Worm (Caenorhabditis elegans) whole organism, young adult: ENCODE measurements around the gene nhr-237.

Experiments
- F22D6.2 ChIP-seq: sonication (generic microtip); optimal IDR thresholded peaks from 2 replicates; lab custom pipeline; 2016; ENCODE audit warnings: mild to moderate bottlenecking, missing genetic modification characterization, missing compliant biosample characterization
- F23B12.7 ChIP-seq: sonication (generic microtip); optimal IDR thresholded peaks from 2 replicates; lab custom pipeline; 2017; ENCODE audit warnings: missing genetic modification characterization, mild to moderate bottlenecking, missing compliant biosample characterization, antibody characterized with exemption, moderate library complexity; ENCODE audit not compliant: insufficient read depth
- ama-1 ChIP-seq, 3 experiments: fragments of 150-350 bp in 1 of 3; sonication (generic microtip) in 2 of 3; optimal IDR thresholded peaks; 2 replicates each; lab custom pipeline; 2014 to 2018; ENCODE audit warnings: missing biosample characterization in 2 of 3, missing genetic modification characterization in 2 of 3, missing genetic modification reagents in 2 of 3
- aptf-2 ChIP-seq: fragments of 200-800 bp; sonication (Bioruptor generic); conservative IDR thresholded peaks from 2 replicates; pipeline ENCODE4 v1.3.6; 2022; ENCODE audit warnings: missing genetic modification reagents, missing genetic modification characterization, missing compliant biosample characterization
- egl-18 ChIP-seq: fragments of 200-800 bp; sonication (Bioruptor generic); IDR thresholded peaks from 2 replicates; pipeline ENCODE4 v1.3.6; 2022; ENCODE audit warnings: missing genetic modification reagents, missing genetic modification characterization, missing compliant biosample characterization
- lir-1 ChIP-seq: fragments of 200-800 bp; sonication (Bioruptor generic); conservative IDR thresholded peaks from 2 replicates; pipeline ENCODE4 v1.3.6; 2022; ENCODE audit warnings: missing genetic modification reagents, missing genetic modification characterization, missing compliant biosample characterization
- madf-3 ChIP-seq: fragments of 200-800 bp; sonication (Bioruptor generic); IDR thresholded peaks from 2 replicates; pipeline ENCODE4 v1.3.6; 2022; ENCODE audit warnings: missing genetic modification reagents, missing genetic modification characterization, missing compliant biosample characterization
- unc-62 ChIP-seq: fragments of 150-350 bp; optimal IDR thresholded peaks from 2 replicates; lab custom pipeline; 2014; ENCODE audit warnings: missing biosample characterization, missing genetic modification reagents, missing genetic modification characterization

DNA sequence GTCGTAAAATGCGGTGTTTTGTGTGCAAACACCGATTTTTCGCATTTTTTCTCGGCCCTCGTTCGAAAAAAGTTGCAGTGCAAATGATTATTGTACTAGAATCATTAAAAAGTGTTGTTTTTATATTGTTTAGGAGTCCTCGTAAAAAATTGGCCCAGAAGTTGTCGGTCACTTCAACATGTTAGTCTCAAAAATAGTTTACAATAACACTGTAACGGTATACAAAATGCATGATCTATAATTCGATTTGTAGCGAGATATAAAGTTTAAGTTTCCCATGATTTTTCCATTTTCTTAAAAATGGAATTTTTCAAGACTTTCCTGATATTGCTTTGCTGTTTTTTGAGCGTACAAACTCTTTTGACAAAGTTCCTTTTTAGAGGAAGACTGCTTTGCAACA lies 40.3 kb upstream of the nhr-237 start, which contains the start of gene K04F1.8:
- no peak for TF ChIP-seq madf-3
- no peak for TF ChIP-seq aptf-2 (GFP tag; lab: Robert Waterston, UW)
- no peak for TF ChIP-seq ama-1 (optimal IDR thresholded peaks at IDR 0.05; lab: Kevin White, UChicago)
- TF ChIP-seq ama-1 (GFP tag; optimal IDR thresholded peaks at IDR 0.05; lab: Kevin White, UChicago) = no peak
- no peak for TF ChIP-seq F22D6.2 (tag; lab: Kevin White, UChicago)
- TF ChIP-seq lir-1 (GFP tag; lab: Robert Waterston, UW) = no peak
- no peak for TF ChIP-seq egl-18
- TF ChIP-seq F23B12.7 (tag; lab: Kevin White, UChicago) = no peak
- TF ChIP-seq unc-62 (GFP tag; lab: Kevin White, UChicago) = no peak
